Worm (Caenorhabditis elegans) whole organism, late embryonic: ENCODE results near the gene sipa-1.

Experiments
- ama-1 ChIP-seq: fragments of 150-350 bp; optimal IDR thresholded peaks from 2 replicates; lab custom pipeline; 2014
- ets-4 ChIP-seq: sonication (generic microtip); optimal IDR thresholded peaks from 2 replicates; lab custom pipeline; 2016; ENCODE audit warnings: missing genetic modification characterization, missing compliant biosample characterization
- hlh-13 ChIP-seq: fragments of 200-800 bp; sonication (Bioruptor generic); optimal IDR thresholded peaks from 2 replicates; lab custom pipeline; 2018; ENCODE audit warnings: mild to moderate bottlenecking, missing genetic modification characterization, missing compliant biosample characterization
- hlh-30 ChIP-seq: sonication (generic microtip); optimal IDR thresholded peaks from 2 replicates; lab custom pipeline; 2017; ENCODE audit warnings: antibody characterized with exemption, missing genetic modification characterization, missing compliant biosample characterization; ENCODE audit not compliant: insufficient read depth
- nhr-11 ChIP-seq: fragments of 150-350 bp; optimal IDR thresholded peaks from 2 replicates; lab custom pipeline; 2014; ENCODE audit warnings: missing biosample characterization, missing genetic modification characterization
- nhr-232 ChIP-seq: sonication (generic microtip); optimal IDR thresholded peaks from 2 replicates; lab custom pipeline; 2016; ENCODE audit warnings: missing genetic modification characterization, missing compliant biosample characterization
- pat-9 ChIP-seq: fragments of 200-800 bp; sonication (Bioruptor generic); optimal IDR thresholded peaks from 2 replicates; lab custom pipeline; 2018; ENCODE audit warnings: mild to moderate bottlenecking, missing genetic modification characterization, moderate library complexity, missing compliant biosample characterization
- pha-4 ChIP-seq: fragments of 150-350 bp; optimal IDR thresholded peaks from 2 replicates; lab custom pipeline; 2018; ENCODE audit warnings: missing biosample characterization, missing genetic modification reagents, missing genetic modification characterization
- pqm-1 ChIP-seq: sonication (generic microtip); optimal IDR thresholded peaks from 2 replicates; lab custom pipeline; 2016; ENCODE audit warnings: missing genetic modification characterization, missing compliant biosample characterization
- sox-4 ChIP-seq: sonication (generic microtip); optimal IDR thresholded peaks from 2 replicates; lab custom pipeline; 2017; ENCODE audit warnings: mild to moderate bottlenecking, missing genetic modification characterization, inconsistent platforms, missing compliant biosample characterization
- unc-86 ChIP-seq: sonication (generic microtip); optimal IDR thresholded peaks from 2 replicates; lab custom pipeline; 2016; ENCODE audit warnings: missing genetic modification characterization, missing compliant biosample characterization
- zip-5 ChIP-seq: sonication (generic microtip); optimal IDR thresholded peaks from 2 replicates; lab custom pipeline; 2016; ENCODE audit warnings: missing genetic modification characterization, missing compliant biosample characterization

ce11 chrV:11644166-11644565 is 7.1 kb upstream of the sipa-1 start, which contains the start of gene bir-1:
- TF ChIP-seq pat-9 (tag; lab: Kevin White, UChicago) (no peak), pha-4 (no peak), zip-5 (tag; lab: Kevin White, UChicago) (peak; percentile 48), nhr-11 (tag; lab: Kevin White, UChicago) (no peak), unc-86 (tag; lab: Kevin White, UChicago) (no peak), sox-4 (tag; lab: Kevin White, UChicago) (no peak), hlh-30 (tag; lab: Kevin White, UChicago) (peak; percentile 50), ama-1 (lab: Kevin White, UChicago) (no peak), pqm-1 (tag; lab: Kevin White, UChicago) (peak; percentile 34), ets-4 (tag; lab: Kevin White, UChicago) (peak; percentile 86), hlh-13 (no peak), nhr-232 (no peak)
